Worm (Caenorhabditis elegans) whole organism, mixed stage, embryonic: Measurements from ENCODE around the gene clec-36.

Source experiments
- blmp-1 ChIP-seq: fragments of 150-350 bp; optimal IDR thresholded peaks from 2 replicates; lab custom pipeline; 2014; ENCODE audit warnings: missing biosample characterization, missing genetic modification characterization
- ces-1 ChIP-seq: fragments of 150-350 bp; optimal IDR thresholded peaks from 2 replicates; lab custom pipeline; 2014; ENCODE audit warnings: missing biosample characterization, missing genetic modification reagents, missing genetic modification characterization
- elt-3 ChIP-seq: fragments of 150-350 bp; optimal IDR thresholded peaks from 2 replicates; lab custom pipeline; 2014; ENCODE audit warnings: missing biosample characterization, missing genetic modification characterization
- flh-1 ChIP-seq: fragments of 200-800 bp; sonication (Bioruptor generic); optimal IDR thresholded peaks from 2 replicates; lab custom pipeline; 2018; ENCODE audit warnings: mild to moderate bottlenecking, missing genetic modification characterization, moderate library complexity, missing compliant biosample characterization
- ham-2 ChIP-seq: fragments of 200-800 bp; sonication (Bioruptor generic); optimal IDR thresholded peaks from 2 replicates; lab custom pipeline; 2018; ENCODE audit warnings: mild to moderate bottlenecking, missing genetic modification characterization, missing compliant biosample characterization
- lsy-2 ChIP-seq: fragments of 150-350 bp; optimal IDR thresholded peaks from 2 replicates; lab custom pipeline; 2014; ENCODE audit warnings: missing biosample characterization, missing genetic modification characterization
- mab-5 ChIP-seq: fragments of 150-350 bp; optimal IDR thresholded peaks from 2 replicates; lab custom pipeline; 2014; ENCODE audit warnings: missing biosample characterization, missing genetic modification characterization
- nhr-12 ChIP-seq: fragments of 150-350 bp; optimal IDR thresholded peaks from 2 replicates; lab custom pipeline; 2014; ENCODE audit warnings: missing biosample characterization, missing genetic modification characterization
- nhr-76 ChIP-seq: sonication (generic microtip); optimal IDR thresholded peaks from 2 replicates; lab custom pipeline; 2017; ENCODE audit warnings: missing biosample characterization, missing genetic modification characterization
- pha-4 ChIP-seq: fragments of 150-350 bp; optimal IDR thresholded peaks from 2 replicates; lab custom pipeline; 2018; ENCODE audit warnings: missing biosample characterization, missing genetic modification reagents, missing genetic modification characterization
- snpc-4 ChIP-seq: fragments of 150-350 bp; optimal IDR thresholded peaks from 2 replicates; lab custom pipeline; 2014; ENCODE audit warnings: missing biosample characterization, missing genetic modification characterization
- unc-62 ChIP-seq: fragments of 150-350 bp; optimal IDR thresholded peaks from 2 replicates; lab custom pipeline; 2014; ENCODE audit warnings: missing biosample characterization, missing genetic modification reagents, missing genetic modification characterization
- ztf-11 ChIP-seq: fragments of 150-350 bp; optimal IDR thresholded peaks from 2 replicates; lab custom pipeline; 2014; ENCODE audit warnings: missing biosample characterization, missing genetic modification characterization

DNA sequence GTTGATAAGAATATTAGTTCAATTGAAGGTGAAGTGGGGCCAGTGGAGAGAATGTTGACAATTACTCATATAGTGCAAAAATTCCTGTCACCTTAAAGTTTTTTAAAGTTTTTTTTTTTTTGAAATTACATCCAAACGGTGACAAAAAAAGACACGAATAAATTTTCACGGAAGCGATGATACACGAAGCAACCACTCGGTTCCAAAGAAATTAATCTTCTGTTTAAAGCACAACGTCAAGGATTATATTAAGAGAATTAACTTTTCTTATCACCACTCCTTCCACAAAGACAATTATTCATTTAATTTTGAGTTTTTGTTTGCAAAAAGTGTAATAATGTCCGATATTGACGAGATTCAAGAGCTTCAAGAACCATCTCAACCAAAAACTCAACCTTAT lies 17.0 kb upstream of the clec-36 start, which contains the start of gene clec-28:
- no peak for TF ChIP-seq pha-4 (tag; lab: Kevin White, UChicago)
- no peak for TF ChIP-seq mab-5 (tag; lab: Kevin White, UChicago)
- no peak for TF ChIP-seq snpc-4 (tag; lab: Kevin White, UChicago)
- TF ChIP-seq unc-62 (GFP tag; lab: Kevin White, UChicago) = no peak
- TF ChIP-seq nhr-76 = no peak
- no peak for TF ChIP-seq lsy-2 (tag; lab: Kevin White, UChicago)
- no peak for TF ChIP-seq elt-3 (tag; lab: Kevin White, UChicago)
- TF ChIP-seq nhr-12 (tag; lab: Kevin White, UChicago) = no peak
- TF ChIP-seq ces-1 = no peak
- TF ChIP-seq ztf-11 (tag; lab: Kevin White, UChicago) = no peak
- TF ChIP-seq blmp-1 (tag; lab: Kevin White, UChicago) = no peak
- TF ChIP-seq ham-2 (GFP tag; lab: Kevin White, UChicago) = no peak
- TF ChIP-seq flh-1 = no peak
